Fruit fly (Drosophila melanogaster): ENCODE measurements around the gene CG17544.

dm6 chr2L:19442627-19443026 is 44.3 kb upstream of the CG17544 start, which contains the start of gene CG10237:
- TF ChIP-seq CG4617 (GFP tag; optimal IDR thresholded peaks at IDR 0.05; ENCODE audit: borderline replicate concordance) = no peak
- TF ChIP-seq Myb (GFP tag; optimal IDR thresholded peaks at IDR 0.05) = no peak
- TF ChIP-seq YL-1 (GFP tag; optimal IDR thresholded peaks at IDR 0.05) = no peak
- TF ChIP-seq tio (GFP tag; optimal IDR thresholded peaks at IDR 0.05) = no peak
- no peak for TF ChIP-seq H2.0 (GFP tag; IDR thresholded peaks at IDR 0.05)
- no peak for TF ChIP-seq CG1024 (GFP tag; IDR thresholded peaks at IDR 0.05)
- no peak for TF ChIP-seq CG11398 (GFP tag; optimal IDR thresholded peaks at IDR 0.05)
- no peak for TF ChIP-seq trh (GFP tag; optimal IDR thresholded peaks at IDR 0.05)
- TF ChIP-seq CG12942 (GFP tag; optimal IDR thresholded peaks at IDR 0.05) = no peak
- no peak for TF ChIP-seq CG42726 (GFP tag; IDR thresholded peaks at IDR 0.05; ENCODE audit: partially characterized antibody)
- no peak for TF ChIP-seq HLH3B (GFP tag; IDR thresholded peaks at IDR 0.05)
